Fruit fly (Drosophila melanogaster): ENCODE measurements around the gene CG44098.

Gene CG44098

DNA sequence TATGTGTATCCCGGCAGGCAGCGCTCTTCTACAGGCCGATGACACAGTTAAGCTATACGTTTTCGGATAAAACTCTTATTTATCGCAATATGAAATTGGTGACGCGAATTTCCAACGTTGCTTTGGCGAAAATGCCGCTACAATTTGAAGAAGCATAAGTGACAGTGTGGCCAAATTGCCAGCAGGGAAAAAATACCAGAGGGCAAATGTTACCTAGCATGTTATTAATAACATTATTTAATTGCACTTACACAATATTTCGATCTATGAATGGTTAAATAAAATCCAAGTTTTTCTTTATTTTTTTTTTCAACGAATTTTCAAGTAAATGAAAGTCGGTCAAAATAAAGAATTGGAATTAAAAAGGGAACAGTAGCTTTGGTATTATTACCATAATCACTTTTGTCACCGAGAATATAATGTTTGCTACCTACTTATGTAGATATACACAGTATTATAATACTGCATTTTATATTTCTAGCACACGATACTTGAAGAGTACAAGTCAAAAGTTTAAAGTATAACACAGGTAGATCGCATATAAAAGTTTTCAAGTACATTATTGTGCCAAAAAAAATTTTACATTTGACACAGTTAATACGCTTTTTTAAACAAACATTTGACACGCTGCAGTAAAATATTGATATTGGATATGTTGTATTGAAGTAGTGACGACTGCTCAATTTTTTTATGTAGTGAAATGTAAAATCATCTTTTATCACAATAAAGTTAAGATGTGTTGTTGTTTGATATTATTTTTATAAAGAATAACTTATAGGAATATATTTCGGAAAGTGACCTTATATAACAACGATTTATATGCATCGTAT, 23.9 kb downstream of the CG44098 start, which contains the start of gene tacc:
tacc (minus strand) TSS at position 169 of the 830 bp plus-strand sequence.
- TF ChIP-seq CG8478 (optimal IDR thresholded peaks at IDR 0.05) (no peak), psq (optimal IDR thresholded peaks at IDR 0.05) (no peak), pan (optimal IDR thresholded peaks at IDR 0.05) (no peak), usp (GFP tag; optimal IDR thresholded peaks at IDR 0.05) (no peak), EcR (GFP tag; optimal IDR thresholded peaks at IDR 0.05) (no peak), Dll (optimal IDR thresholded peaks at IDR 0.05) (no peak)

DNA sequence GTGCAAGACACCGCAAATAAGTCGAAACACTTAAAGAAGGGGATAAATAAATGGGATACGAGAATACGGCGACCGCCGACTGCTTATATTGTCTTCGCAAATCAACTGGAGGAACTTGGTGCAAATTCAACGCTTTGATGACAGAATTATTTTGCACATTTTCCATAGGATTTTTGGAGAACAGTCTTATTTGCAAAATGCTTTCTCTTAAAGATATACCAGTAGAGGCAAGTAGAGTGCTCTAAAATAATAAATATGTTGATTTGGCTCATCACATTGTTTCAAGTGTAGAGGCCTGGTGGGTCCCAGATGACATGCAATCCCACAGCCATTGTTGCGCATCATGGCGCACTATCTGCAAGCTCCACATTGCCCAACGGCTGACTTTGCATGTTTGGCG, 25.7 kb downstream of the CG44098 start:
- TF ChIP-seq Dll (optimal IDR thresholded peaks at IDR 0.05) (no peak), EcR (GFP tag; optimal IDR thresholded peaks at IDR 0.05) (no peak), CG8478 (optimal IDR thresholded peaks at IDR 0.05) (no peak), psq (optimal IDR thresholded peaks at IDR 0.05) (no peak), pan (optimal IDR thresholded peaks at IDR 0.05) (no peak), usp (GFP tag; optimal IDR thresholded peaks at IDR 0.05) (no peak)

DNA sequence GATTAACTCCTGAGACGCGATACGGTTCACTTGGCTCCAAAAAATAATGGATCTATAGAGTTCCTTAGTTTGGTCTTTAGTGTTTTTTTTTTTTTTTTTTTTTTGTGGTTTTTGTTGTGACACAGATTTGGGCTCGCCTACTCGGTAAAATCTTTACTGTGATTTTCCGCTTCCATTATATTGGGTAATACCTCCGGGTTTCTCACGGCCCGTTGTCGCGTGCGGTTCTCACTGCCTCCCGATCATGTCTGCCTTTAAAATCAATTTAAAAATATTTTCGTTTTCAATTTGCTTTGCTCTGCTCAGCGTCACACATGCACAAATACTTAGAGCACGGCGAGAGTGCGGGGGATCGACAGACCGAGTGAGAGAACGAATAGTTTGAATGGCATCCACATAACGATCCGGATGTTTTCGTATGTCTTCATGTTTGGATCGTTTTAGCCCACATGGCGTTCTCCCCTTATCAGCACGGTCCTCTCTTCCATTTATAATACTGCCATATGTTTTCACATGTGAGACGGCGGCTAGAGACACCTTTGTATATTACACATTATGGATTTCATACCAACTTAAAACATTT, 26.7 kb downstream of the CG44098 start:
- TF ChIP-seq CG8478 (optimal IDR thresholded peaks at IDR 0.05) (no peak), pan (optimal IDR thresholded peaks at IDR 0.05) (no peak), psq (optimal IDR thresholded peaks at IDR 0.05) (no peak), Dll (optimal IDR thresholded peaks at IDR 0.05) (no peak), EcR (GFP tag; optimal IDR thresholded peaks at IDR 0.05) (no peak), usp (GFP tag; optimal IDR thresholded peaks at IDR 0.05) (no peak)

DNA sequence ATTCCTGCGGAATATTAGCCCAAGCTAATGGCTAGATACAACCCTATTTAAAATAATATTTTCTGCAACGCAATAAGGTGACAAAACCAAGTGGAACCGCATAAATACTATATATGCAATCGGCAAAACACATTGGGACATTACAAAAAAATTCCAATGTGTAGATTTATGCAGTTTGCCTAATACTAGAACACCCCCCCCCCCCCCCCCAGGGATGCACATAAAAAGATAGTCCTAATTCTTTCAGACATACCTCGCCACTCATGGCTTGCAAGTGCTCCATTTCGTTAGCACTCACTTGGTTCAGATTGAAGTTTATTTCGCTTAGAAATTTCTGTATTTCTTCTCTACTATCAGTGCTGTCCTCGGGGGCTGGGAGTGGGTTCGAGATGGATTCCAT, 27.5 kb downstream of the CG44098 start:
- TF ChIP-seq pan (optimal IDR thresholded peaks at IDR 0.05): no peak
- TF ChIP-seq CG8478 (optimal IDR thresholded peaks at IDR 0.05): no peak
- no peak for TF ChIP-seq usp (GFP tag; optimal IDR thresholded peaks at IDR 0.05)
- no peak for TF ChIP-seq EcR (GFP tag; optimal IDR thresholded peaks at IDR 0.05)
- TF ChIP-seq psq (optimal IDR thresholded peaks at IDR 0.05): no peak
- no peak for TF ChIP-seq Dll (optimal IDR thresholded peaks at IDR 0.05)

DNA sequence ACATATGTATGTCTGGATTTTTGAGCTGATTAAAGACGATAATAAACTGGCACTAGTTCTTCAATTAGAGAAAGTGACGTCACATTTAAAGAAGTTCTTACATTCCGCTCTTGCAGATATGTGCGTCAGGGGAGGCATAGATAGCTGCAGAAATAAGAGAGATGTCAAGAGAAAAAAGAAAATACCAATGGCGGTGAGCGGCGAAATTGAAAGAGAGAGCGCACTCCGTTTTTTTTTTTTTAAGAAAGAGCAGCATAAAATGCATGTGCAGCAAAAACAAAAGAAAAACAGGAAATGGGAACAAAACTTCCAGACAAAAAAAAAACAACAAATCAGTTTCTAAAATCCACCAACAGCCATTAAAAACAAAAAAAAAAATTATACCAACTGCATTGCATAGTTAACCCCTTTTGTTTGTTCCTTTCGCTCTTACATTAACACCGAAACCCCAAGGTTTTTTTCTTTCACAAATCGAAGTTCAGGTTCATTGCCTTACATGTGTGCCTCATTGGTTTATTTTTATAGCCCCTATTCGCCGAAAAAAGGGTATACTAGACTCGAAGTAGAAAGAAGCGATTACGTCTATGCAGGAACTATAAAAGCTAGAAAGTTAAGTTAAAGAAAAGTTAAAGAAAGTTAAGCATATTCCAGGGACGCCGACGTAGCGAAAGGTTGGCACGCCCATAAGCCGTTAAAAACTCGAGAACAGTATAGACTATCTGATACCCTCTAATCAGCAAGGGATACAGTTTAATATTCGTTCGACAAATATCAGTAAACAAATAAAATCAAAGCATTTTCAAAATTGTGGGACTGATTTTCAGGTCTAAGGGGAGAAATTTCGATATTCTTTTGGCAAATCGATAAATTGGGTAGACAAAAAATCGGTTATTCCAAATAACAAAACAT, 32.2 kb downstream of the CG44098 start:
- TF ChIP-seq EcR (GFP tag; optimal IDR thresholded peaks at IDR 0.05) (peak in 1 of 2 experiments; percentile 60), psq (optimal IDR thresholded peaks at IDR 0.05) (no peak), Dll (optimal IDR thresholded peaks at IDR 0.05) (no peak), usp (GFP tag; optimal IDR thresholded peaks at IDR 0.05) (no peak), pan (optimal IDR thresholded peaks at IDR 0.05) (no peak)

DNA sequence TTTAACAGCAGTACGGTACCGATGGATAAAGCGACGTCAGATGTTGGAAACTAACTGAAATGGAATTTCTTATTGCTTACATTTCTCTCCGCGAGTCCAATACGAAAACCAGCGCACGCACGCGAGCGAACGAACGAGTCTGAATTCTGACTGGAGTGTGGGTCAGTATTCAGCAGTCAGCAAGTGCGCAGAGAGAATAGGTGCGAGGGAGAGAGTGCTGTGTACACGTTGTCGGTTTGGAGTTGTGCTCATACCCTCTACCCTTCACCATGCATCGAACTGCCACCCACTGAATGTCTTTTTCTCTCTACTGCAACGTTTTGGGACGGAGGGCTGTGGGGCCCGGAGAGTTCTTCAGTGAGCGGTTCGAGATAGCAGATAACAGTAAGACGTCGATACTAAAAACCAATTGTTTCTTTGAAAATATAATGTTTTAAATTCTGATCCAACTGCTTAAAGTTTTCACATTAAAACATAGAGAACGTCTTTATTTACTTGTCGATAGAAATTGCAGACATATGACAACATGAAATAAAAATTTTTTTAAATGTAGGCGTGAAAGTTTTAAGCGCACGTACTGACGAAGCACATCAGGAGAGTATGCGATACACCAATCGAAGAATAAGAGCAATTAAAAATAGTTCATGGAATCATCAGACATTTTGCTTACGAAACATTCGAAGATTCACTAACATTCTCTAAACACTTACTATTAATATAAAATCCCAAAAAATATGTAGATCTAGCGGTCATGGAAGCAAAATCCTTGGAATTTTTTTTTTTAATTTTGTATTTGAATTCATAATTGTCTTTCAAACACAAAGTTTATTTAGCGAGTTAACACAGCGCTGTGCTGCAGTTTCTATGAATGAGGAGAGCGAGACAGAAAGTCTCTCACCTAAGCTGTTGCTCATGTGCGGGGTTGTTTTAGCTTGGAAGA, 33.2 kb downstream of the CG44098 start:
- no peak for TF ChIP-seq EcR (GFP tag; optimal IDR thresholded peaks at IDR 0.05)
- TF ChIP-seq usp (GFP tag; optimal IDR thresholded peaks at IDR 0.05): no peak
- no peak for TF ChIP-seq pan (optimal IDR thresholded peaks at IDR 0.05)
- TF ChIP-seq CG8478 (optimal IDR thresholded peaks at IDR 0.05): no peak

DNA sequence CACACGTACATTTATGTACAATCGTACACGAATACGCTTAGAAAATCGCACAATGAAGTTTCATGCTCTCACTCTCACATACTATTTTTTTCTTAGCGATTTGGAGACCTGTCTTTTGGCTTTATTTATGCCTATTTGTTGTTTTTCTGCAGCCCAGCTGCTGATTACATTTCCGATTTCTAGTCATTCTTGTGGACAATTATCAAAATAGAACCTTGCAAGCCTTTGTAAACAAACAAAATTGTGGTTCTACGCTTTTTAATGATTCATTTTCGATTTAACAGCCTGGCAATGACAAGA, 33.9 kb downstream of the CG44098 start:
- no peak for TF ChIP-seq pan (optimal IDR thresholded peaks at IDR 0.05)
- TF ChIP-seq usp (GFP tag; optimal IDR thresholded peaks at IDR 0.05): no peak
- TF ChIP-seq EcR (GFP tag; optimal IDR thresholded peaks at IDR 0.05): no peak
- TF ChIP-seq Dll (optimal IDR thresholded peaks at IDR 0.05): no peak
- no peak for TF ChIP-seq psq (optimal IDR thresholded peaks at IDR 0.05)
- no peak for TF ChIP-seq CG8478 (optimal IDR thresholded peaks at IDR 0.05)

DNA sequence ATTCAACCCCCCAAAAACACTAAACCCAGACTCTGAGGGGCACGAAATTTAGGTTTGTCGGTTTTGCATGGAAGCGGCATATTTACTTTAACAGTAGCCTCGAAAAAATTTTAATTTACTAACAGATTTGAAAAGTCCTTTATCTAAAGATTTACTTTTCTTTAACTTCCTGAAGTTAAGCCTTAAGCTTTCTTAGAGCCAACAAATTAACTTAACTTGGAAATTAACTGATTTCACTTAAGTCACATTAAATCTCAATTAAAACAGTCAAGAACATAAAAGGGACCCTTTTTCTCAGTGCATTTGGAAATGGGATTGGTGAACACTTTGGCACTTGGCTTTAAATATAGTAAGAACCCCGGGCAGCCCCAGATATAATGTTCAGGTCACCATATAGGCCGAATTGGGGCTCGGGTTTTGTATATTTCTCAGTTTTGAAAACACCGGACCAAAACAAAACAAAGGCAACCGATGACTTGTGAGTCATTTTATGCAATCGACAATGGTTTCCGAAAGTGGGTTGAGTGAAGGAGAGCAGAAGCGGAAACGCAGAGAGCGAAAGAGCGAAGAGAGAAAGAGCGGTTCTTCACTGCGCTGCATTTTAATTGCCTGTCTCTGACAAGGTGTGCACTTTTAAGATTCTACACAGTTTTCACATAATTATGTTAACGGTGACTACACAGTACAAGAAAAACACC, 34.4 kb downstream of the CG44098 start:
- no peak for TF ChIP-seq CG8478 (optimal IDR thresholded peaks at IDR 0.05)
- peak; percentile 25 for TF ChIP-seq pan (optimal IDR thresholded peaks at IDR 0.05)
- no peak for TF ChIP-seq EcR (GFP tag; optimal IDR thresholded peaks at IDR 0.05)
- TF ChIP-seq usp (GFP tag; optimal IDR thresholded peaks at IDR 0.05): no peak
- no peak for TF ChIP-seq psq (optimal IDR thresholded peaks at IDR 0.05)

DNA sequence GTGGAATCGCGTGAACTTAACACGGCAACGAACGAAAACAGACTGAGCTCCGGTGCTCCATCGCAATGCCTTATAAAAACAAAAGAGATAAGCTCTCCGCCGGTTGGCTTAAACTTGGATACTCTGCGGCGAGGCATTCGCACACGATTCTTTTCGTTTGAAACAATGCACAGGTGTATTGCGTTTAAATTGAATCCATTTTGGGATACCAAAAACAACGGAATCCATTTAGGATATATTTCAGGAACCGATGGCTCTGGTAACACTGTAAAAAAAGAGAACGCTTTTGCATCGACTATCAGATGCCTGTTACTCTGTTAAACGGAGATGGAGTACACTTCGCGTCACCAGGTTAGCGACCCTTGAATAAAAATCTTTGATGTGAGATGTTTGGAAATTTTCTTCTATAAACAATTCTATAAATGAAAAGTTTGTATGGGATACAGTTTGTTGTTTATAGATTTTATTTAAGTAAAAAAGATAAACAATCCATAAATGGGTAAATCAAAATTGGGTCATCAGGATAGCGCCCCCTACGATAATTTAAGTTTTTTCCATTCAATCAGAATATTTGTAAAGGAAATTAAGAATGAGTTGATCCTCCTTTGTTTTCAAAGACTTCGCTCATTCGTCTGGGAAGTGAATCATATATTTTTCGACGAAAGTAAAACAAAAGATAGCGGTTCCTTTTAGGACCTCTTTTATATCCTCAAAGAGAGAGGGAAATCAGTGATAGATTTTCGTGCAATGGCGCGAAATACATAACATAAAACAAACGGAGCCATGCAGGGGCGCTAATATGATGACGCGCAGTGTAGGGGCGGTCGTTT, 41.0 kb downstream of the CG44098 start, which contains the start of gene Nep2:
Nep2 (minus strand) TSS at position 51 of the 830 bp plus-strand sequence.
- TF ChIP-seq pan (optimal IDR thresholded peaks at IDR 0.05): no peak
- TF ChIP-seq psq (optimal IDR thresholded peaks at IDR 0.05): no peak
- no peak for TF ChIP-seq usp (GFP tag; optimal IDR thresholded peaks at IDR 0.05)
- TF ChIP-seq CG8478 (optimal IDR thresholded peaks at IDR 0.05): no peak

DNA sequence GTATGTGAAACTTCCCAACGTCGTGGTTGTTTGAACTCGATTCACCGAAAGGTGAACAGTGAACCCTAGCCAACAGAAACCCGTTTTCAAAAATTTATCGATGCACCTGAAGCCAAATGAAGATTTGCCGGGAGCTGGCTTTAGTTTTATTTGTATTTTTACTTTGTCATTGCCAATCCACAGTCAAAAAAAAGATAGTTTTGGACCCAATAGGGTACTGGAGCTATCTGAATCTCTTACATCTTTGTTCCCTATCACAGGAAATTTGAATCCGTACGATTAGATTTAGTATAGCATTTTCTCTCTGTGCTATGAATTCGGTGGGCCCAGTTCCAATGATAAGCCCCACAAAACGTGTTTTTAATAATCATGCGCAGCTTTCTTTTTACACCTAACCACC, 42.0 kb downstream of the CG44098 start:
- TF ChIP-seq Dll (optimal IDR thresholded peaks at IDR 0.05) (no peak), CG8478 (optimal IDR thresholded peaks at IDR 0.05) (no peak), pan (optimal IDR thresholded peaks at IDR 0.05) (no peak), usp (GFP tag; optimal IDR thresholded peaks at IDR 0.05) (no peak), psq (optimal IDR thresholded peaks at IDR 0.05) (no peak), EcR (GFP tag; optimal IDR thresholded peaks at IDR 0.05) (no peak)
